Fruit fly (Drosophila melanogaster) whole organism, embryonic: ENCODE results near the gene Aldh.

ENCODE experiments used
- Ada2b ChIP-seq: fragments of 200-800 bp; sonication (Bioruptor generic); IDR thresholded peaks from 2 replicates; pipeline ENCODE4 v1.3.6; 2022; ENCODE audit warnings: missing biosample characterization, missing genetic modification characterization
- CG10366 ChIP-seq: fragments of 200-800 bp; sonication (Bioruptor generic); IDR thresholded peaks from 2 replicates; pipeline ENCODE4 v1.3.6; 2022; ENCODE audit warnings: missing biosample characterization, missing genetic modification characterization
- CG11504 ChIP-seq: fragments of 200-800 bp; sonication (Bioruptor generic); optimal IDR thresholded peaks from 3 replicates; lab custom pipeline; 2019; ENCODE audit warnings: missing biosample characterization, mild to moderate bottlenecking, missing genetic modification characterization, moderate library complexity
- CG1233 ChIP-seq: fragments of 200-800 bp; sonication (Bioruptor generic); optimal IDR thresholded peaks from 4 replicates; lab custom pipeline; 2018; ENCODE audit warnings: missing biosample characterization, mild to moderate bottlenecking, missing genetic modification characterization
- CG12659 ChIP-seq: fragments of 200-800 bp; sonication (Bioruptor generic); optimal IDR thresholded peaks from 3 replicates; lab custom pipeline; 2017; ENCODE audit warnings: mild to moderate bottlenecking, missing biosample characterization, missing genetic modification reagents, missing genetic modification characterization
- CG13296 ChIP-seq: fragments of 200-800 bp; sonication (Bioruptor generic); optimal IDR thresholded peaks from 3 replicates; lab custom pipeline; 2018; ENCODE audit warnings: missing biosample characterization, mild to moderate bottlenecking, missing genetic modification characterization
- CG13424 ChIP-seq: fragments of 200-800 bp; sonication (Bioruptor generic); optimal IDR thresholded peaks from 2 replicates; lab custom pipeline; 2019; ENCODE audit warnings: missing biosample characterization, mild to moderate bottlenecking, missing genetic modification characterization, moderate library complexity
- CG17361 ChIP-seq: fragments of 200-800 bp; sonication (Bioruptor generic); IDR thresholded peaks from 3 replicates; pipeline ENCODE4 v1.3.6; 2022; ENCODE audit warnings: missing biosample characterization, missing genetic modification characterization
- CG1792 ChIP-seq: fragments of 200-800 bp; sonication (Bioruptor generic); optimal IDR thresholded peaks from 2 replicates; lab custom pipeline; 2016; ENCODE audit warnings: missing biosample characterization, missing genetic modification characterization
- CG1832 ChIP-seq: fragments of 200-800 bp; sonication (Bioruptor generic); optimal IDR thresholded peaks from 2 replicates; lab custom pipeline; 2017; ENCODE audit warnings: missing biosample characterization, mild to moderate bottlenecking, missing genetic modification characterization, inconsistent platforms
- CG2120 ChIP-seq: fragments of 200-800 bp; sonication (Bioruptor generic); optimal IDR thresholded peaks from 3 replicates; lab custom pipeline; 2016; ENCODE audit warnings: missing biosample characterization, missing genetic modification characterization
- CG2712 ChIP-seq: fragments of 200-800 bp; optimal IDR thresholded peaks from 3 replicates; lab custom pipeline; 2019; ENCODE audit warnings: missing biosample characterization, mild to moderate bottlenecking, missing genetic modification characterization, moderate library complexity
- CG3838 ChIP-seq: fragments of 200-800 bp; sonication (Bioruptor generic); optimal IDR thresholded peaks from 3 replicates; lab custom pipeline; 2016; ENCODE audit warnings: missing biosample characterization, missing genetic modification characterization
- CG4282 ChIP-seq: fragments of 200-800 bp; sonication (Bioruptor generic); optimal IDR thresholded peaks from 2 replicates; lab custom pipeline; 2016; ENCODE audit warnings: missing biosample characterization, missing genetic modification characterization
- CG5180 ChIP-seq: fragments of 200-800 bp; sonication (Bioruptor generic); optimal IDR thresholded peaks from 3 replicates; lab custom pipeline; 2017; ENCODE audit warnings: missing biosample characterization, missing genetic modification characterization, mild to moderate bottlenecking, moderate library complexity, missing genetic modification reagents
- CG6813 ChIP-seq: fragments of 200-800 bp; sonication (Bioruptor generic); optimal IDR thresholded peaks from 2 replicates; lab custom pipeline; 2017; ENCODE audit warnings: missing biosample characterization, missing genetic modification characterization, mild to moderate bottlenecking, moderate library complexity, missing genetic modification reagents
- CG7987 ChIP-seq: fragments of 200-800 bp; sonication (Bioruptor generic); optimal IDR thresholded peaks from 2 replicates; lab custom pipeline; 2018; ENCODE audit warnings: missing biosample characterization, mild to moderate bottlenecking, missing genetic modification characterization, moderate library complexity
- CG8089 ChIP-seq: fragments of 200-800 bp; sonication (Bioruptor generic); optimal IDR thresholded peaks from 3 replicates; lab custom pipeline; 2016; ENCODE audit warnings: missing biosample characterization, missing genetic modification characterization
- CG8281 ChIP-seq: fragments of 200-800 bp; sonication (Bioruptor generic); optimal IDR thresholded peaks from 2 replicates; lab custom pipeline; 2018; ENCODE audit warnings: missing biosample characterization, mild to moderate bottlenecking, missing genetic modification characterization, moderate library complexity
- Ets65A ChIP-seq: fragments of 200-800 bp; sonication (Bioruptor generic); peaks from one replicate; lab custom pipeline; 2016; ENCODE audit warnings: missing biosample characterization, missing genetic modification characterization
- MESR4 ChIP-seq: fragments of 200-800 bp; sonication (Bioruptor generic); optimal IDR thresholded peaks from 2 replicates; lab custom pipeline; 2018; ENCODE audit warnings: missing biosample characterization, mild to moderate bottlenecking, missing genetic modification characterization, moderate library complexity
- Med ChIP-seq: fragments of 200-800 bp; sonication (Bioruptor generic); peaks from one replicate; lab custom pipeline; 2016; ENCODE audit warnings: missing biosample characterization, missing genetic modification characterization, mild to moderate bottlenecking, inconsistent platforms, moderate library complexity
- NC2β ChIP-seq: fragments of 200-800 bp; sonication (Bioruptor generic); optimal IDR thresholded peaks from 2 replicates; lab custom pipeline; 2016; ENCODE audit warnings: missing biosample characterization, missing genetic modification characterization
- Oli ChIP-seq: fragments of 200-800 bp; sonication (Bioruptor generic); optimal IDR thresholded peaks from 2 replicates; lab custom pipeline; 2018; ENCODE audit warnings: missing biosample characterization, mild to moderate bottlenecking, missing genetic modification characterization, moderate library complexity
- Ptx1 ChIP-seq: fragments of 200-800 bp; sonication (Bioruptor generic); IDR thresholded peaks from 2 replicates; pipeline ENCODE4 v1.3.6; 2022; ENCODE audit warnings: missing biosample characterization, missing genetic modification characterization
- Side ChIP-seq: fragments of 200-800 bp; sonication (Bioruptor generic); optimal IDR thresholded peaks from 2 replicates; lab custom pipeline; 2016; ENCODE audit warnings: missing biosample characterization, missing genetic modification characterization
- Sox100B ChIP-seq: fragments of 200-800 bp; sonication (Bioruptor generic); optimal IDR thresholded peaks from 3 replicates; lab custom pipeline; 2018; ENCODE audit warnings: missing biosample characterization, mild to moderate bottlenecking, missing genetic modification characterization
- ase ChIP-seq: fragments of 200-800 bp; sonication (Bioruptor generic); IDR thresholded peaks from 3 replicates; pipeline ENCODE4 v1.3.6; 2022; ENCODE audit warnings: missing biosample characterization, missing genetic modification characterization
- chn ChIP-seq: fragments of 200-800 bp; sonication (Bioruptor generic); optimal IDR thresholded peaks from 2 replicates; lab custom pipeline; 2016; ENCODE audit warnings: missing biosample characterization, missing genetic modification characterization
- dan ChIP-seq: fragments of 200-800 bp; sonication (Bioruptor generic); IDR thresholded peaks from 2 replicates; pipeline ENCODE4 v1.3.6; 2022; ENCODE audit warnings: missing biosample characterization, missing genetic modification characterization
- esg ChIP-seq: fragments of 200-800 bp; sonication (Bioruptor generic); conservative IDR thresholded peaks from 2 replicates; pipeline ENCODE4 v1.3.6; 2022; ENCODE audit warnings: missing biosample characterization, missing genetic modification characterization
- ewg ChIP-seq: fragments of 200-800 bp; sonication (Bioruptor generic); optimal IDR thresholded peaks from 3 replicates; lab custom pipeline; 2017; ENCODE audit warnings: mild to moderate bottlenecking, missing biosample characterization, missing genetic modification reagents, missing genetic modification characterization
- gcm2 ChIP-seq: fragments of 200-800 bp; sonication (Bioruptor generic); optimal IDR thresholded peaks from 2 replicates; lab custom pipeline; 2016; ENCODE audit warnings: missing biosample characterization, missing genetic modification characterization
- grau ChIP-seq: fragments of 200-800 bp; optimal IDR thresholded peaks from 3 replicates; lab custom pipeline; 2019; ENCODE audit warnings: missing biosample characterization, mild to moderate bottlenecking, missing genetic modification characterization, moderate library complexity
- ind ChIP-seq: fragments of 200-800 bp; sonication (Bioruptor generic); optimal IDR thresholded peaks from 3 replicates; lab custom pipeline; 2016; ENCODE audit warnings: missing biosample characterization, missing genetic modification characterization
- lab ChIP-seq: fragments of 200-800 bp; sonication (Bioruptor generic); optimal IDR thresholded peaks from 3 replicates; lab custom pipeline; 2017; ENCODE audit warnings: missing biosample characterization, missing genetic modification characterization, mild to moderate bottlenecking, moderate library complexity, missing genetic modification reagents
- nerfin-2 ChIP-seq: fragments of 200-800 bp; sonication (Bioruptor generic); IDR thresholded peaks from 2 replicates; pipeline ENCODE4 v1.3.6; 2022; ENCODE audit warnings: missing biosample characterization, missing genetic modification characterization; ENCODE audit not compliant: partially characterized antibody
- nmo ChIP-seq: fragments of 200-800 bp; sonication (Bioruptor generic); optimal IDR thresholded peaks from 2 replicates; lab custom pipeline; 2018; ENCODE audit warnings: missing biosample characterization, mild to moderate bottlenecking, missing genetic modification characterization, moderate library complexity
- oc ChIP-seq: fragments of 200-800 bp; sonication (Bioruptor generic); optimal IDR thresholded peaks from 2 replicates; lab custom pipeline; 2018; ENCODE audit warnings: missing biosample characterization, mild to moderate bottlenecking, missing genetic modification characterization, moderate library complexity
- odd ChIP-seq: fragments of 200-800 bp; sonication (Bioruptor generic); optimal IDR thresholded peaks from 2 replicates; lab custom pipeline; 2017; ENCODE audit warnings: missing biosample characterization, mild to moderate bottlenecking, missing genetic modification characterization
- phol ChIP-seq: fragments of 200-800 bp; sonication (Bioruptor generic); optimal IDR thresholded peaks from 3 replicates; lab custom pipeline; 2018; ENCODE audit warnings: missing biosample characterization, mild to moderate bottlenecking, missing genetic modification characterization, moderate library complexity
- psq ChIP-seq: fragments of 200-800 bp; sonication (Bioruptor generic); optimal IDR thresholded peaks from 2 replicates; lab custom pipeline; 2017; ENCODE audit warnings: missing biosample characterization, missing genetic modification characterization
- pzg ChIP-seq: fragments of 200-800 bp; sonication (Bioruptor generic); optimal IDR thresholded peaks from 3 replicates; lab custom pipeline; 2018; ENCODE audit warnings: missing biosample characterization, mild to moderate bottlenecking, missing genetic modification characterization, moderate library complexity
- rib ChIP-seq: fragments of 200-800 bp; sonication (Bioruptor generic); IDR thresholded peaks from 2 replicates; pipeline ENCODE4 v1.3.6; 2022; ENCODE audit warnings: missing biosample characterization, missing genetic modification characterization
- ro ChIP-seq: fragments of 200-800 bp; sonication (Bioruptor generic); IDR thresholded peaks from 2 replicates; pipeline ENCODE4 v1.3.6; 2022; ENCODE audit warnings: missing biosample characterization, missing genetic modification characterization
- salm ChIP-seq: fragments of 200-800 bp; sonication (Bioruptor generic); optimal IDR thresholded peaks from 2 replicates; lab custom pipeline; 2018; ENCODE audit warnings: missing biosample characterization, mild to moderate bottlenecking, missing genetic modification characterization
- sc ChIP-seq, 3 experiments: fragments of >200 bp in 2 of 3; fragments of 200-800 bp in 1 of 3; sonication (Bioruptor generic) in 1 of 3; optimal IDR thresholded peaks; 2 replicates in 2 of 3; 3 replicates in 1 of 3; lab custom pipeline; 2017; ENCODE audit warnings: mild to moderate bottlenecking in 1 of 3, missing biosample characterization in 1 of 3, missing genetic modification characterization in 1 of 3, missing genetic modification reagents in 1 of 3
- stc ChIP-seq: fragments of 200-800 bp; sonication (Bioruptor generic); IDR thresholded peaks from 2 replicates; pipeline ENCODE4 v1.3.6; 2022; ENCODE audit warnings: missing biosample characterization, missing genetic modification characterization
- tna ChIP-seq: fragments of 200-800 bp; sonication (Bioruptor generic); IDR thresholded peaks from 2 replicates; pipeline ENCODE4 v1.3.6; 2022; ENCODE audit warnings: missing biosample characterization, missing genetic modification characterization; ENCODE audit not compliant: partially characterized antibody
- unc-4 ChIP-seq: fragments of 200-800 bp; sonication (Bioruptor generic); IDR thresholded peaks from 2 replicates; pipeline ENCODE4 v1.3.6; 2022; ENCODE audit warnings: missing biosample characterization, missing genetic modification characterization; ENCODE audit not compliant: partially characterized antibody

Gene Aldh

dm6 chr2L:9400153-9400552 lies 13.0 kb downstream of the Aldh start (continued):
- TF ChIP-seq nerfin-2 (no peak), CG11504 (peak; percentile 45), ind (peak; percentile 8), CG13296 (peak; percentile 3), Ada2b (peak; percentile 41; the same call in 1 of the 2 replicates), Side (GFP tag; lab: Kevin White, UChicago) (no peak), Sox100B (GFP tag; lab: Kevin White, UChicago) (peak; percentile 15), CG10366 (no peak), CG4282 (GFP tag; lab: Kevin White, UChicago) (no peak), NC2β (no peak), Ptx1 (GFP tag; lab: Robert Waterston, UW) (0 out of 2 replicates have a peak, but pooled peaks have one; percentile 26), lab (peak; percentile 60), CG8089 (GFP tag; lab: Kevin White, UChicago) (no peak), ase (GFP tag; lab: Robert Waterston, UW) (no peak), CG1233 (GFP tag; lab: Kevin White, UChicago) (no peak), CG17361 (GFP tag; lab: Robert Waterston, UW) (no peak), odd (GFP tag; lab: Kevin White, UChicago) (no peak), CG13424 (tag; lab: Kevin White, UChicago) (peak; percentile 22)

- no peak for TF ChIP-seq CG1792 (GFP tag; lab: Kevin White, UChicago)
- no peak for TF ChIP-seq CG2712 (tag; lab: Kevin White, UChicago)
- no peak for TF ChIP-seq pzg
- peak; percentile 2 for TF ChIP-seq lab
- TF ChIP-seq oc (tag; lab: Kevin White, UChicago): no peak
- no peak for TF ChIP-seq ro (GFP tag; lab: Robert Waterston, UW)
- no peak for TF ChIP-seq esg (GFP tag; lab: Robert Waterston, UW)
- TF ChIP-seq unc-4: no peak
- no peak for TF ChIP-seq CG2120 (GFP tag; lab: Kevin White, UChicago)
- TF ChIP-seq chn (GFP tag; lab: Kevin White, UChicago): no peak
- no peak for TF ChIP-seq CG12659
- TF ChIP-seq MESR4 (GFP tag; lab: Kevin White, UChicago): no peak
- no peak for TF ChIP-seq dan (GFP tag; lab: Robert Waterston, UW)
- TF ChIP-seq CG6813: no peak
- TF ChIP-seq CG5180: no peak
- TF ChIP-seq gcm2 (GFP tag; lab: Kevin White, UChicago): no peak
- TF ChIP-seq CG1832 (GFP tag; lab: Kevin White, UChicago): no peak
- no peak for TF ChIP-seq Med
- TF ChIP-seq CG17361 (GFP tag; lab: Robert Waterston, UW): no peak
- no peak for TF ChIP-seq sc (optimal IDR thresholded peaks at IDR 0.05; lab: Kevin White, UChicago)
- TF ChIP-seq sc (GFP tag; optimal IDR thresholded peaks at IDR 0.05; lab: Kevin White, UChicago): no peak
- TF ChIP-seq grau (tag; lab: Kevin White, UChicago): no peak
- no peak for TF ChIP-seq CG3838 (GFP tag; lab: Kevin White, UChicago)
- TF ChIP-seq CG8281 (tag; lab: Kevin White, UChicago): no peak
- 0 out of 2 replicates have a peak, but pooled peaks have one; percentile 19 for TF ChIP-seq rib (GFP tag; lab: Robert Waterston, UW)
- TF ChIP-seq ewg (GFP tag; lab: Kevin White, UChicago): no peak
- no peak for TF ChIP-seq CG7987
- TF ChIP-seq tna (GFP tag; lab: Robert Waterston, UW): no peak
- TF ChIP-seq psq (GFP tag; lab: Kevin White, UChicago): no peak
- no peak for TF ChIP-seq Oli (tag; lab: Kevin White, UChicago)
- peak; percentile 60 for TF ChIP-seq Ets65A (GFP tag; lab: Kevin White, UChicago)
- no peak for TF ChIP-seq nmo
- no peak for TF ChIP-seq stc (GFP tag; lab: Robert Waterston, UW)
- TF ChIP-seq salm: no peak
- no peak for TF ChIP-seq phol
- TF ChIP-seq CG4282 (GFP tag; lab: Kevin White, UChicago): no peak
These were observed 27.9 kb downstream of the Aldh start, which contains the start of gene Shawl for dm6 chr2L:9415053-9415452. Gene Shawl, minus strand, starts transcription at chr2L:9415156.
